Fruit fly (Drosophila melanogaster): Measurements from ENCODE around the gene CG6765.

DNA sequence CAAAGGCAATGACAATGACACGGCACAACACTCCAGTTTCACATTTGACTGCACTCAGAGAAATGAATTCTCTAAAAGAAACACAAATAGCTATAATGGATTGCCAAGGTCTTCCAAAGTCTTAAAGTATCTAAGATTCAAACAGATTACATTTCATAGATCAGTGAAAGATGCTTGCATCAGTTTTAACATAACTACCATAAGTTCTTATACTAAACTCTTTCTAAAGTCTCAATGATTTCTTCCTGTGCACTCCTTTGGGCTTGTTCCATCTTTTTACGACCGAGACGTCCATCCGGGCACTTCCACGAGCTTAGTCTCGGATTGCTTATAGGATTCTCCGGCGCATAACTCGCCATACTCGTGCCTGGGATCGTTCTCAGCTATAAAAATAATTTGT is 29.6 kb downstream of the CG6765 start:
- TF ChIP-seq EcR (GFP tag; optimal IDR thresholded peaks at IDR 0.05): no peak
- TF ChIP-seq Dll (optimal IDR thresholded peaks at IDR 0.05): no peak
- no peak for TF ChIP-seq psq (optimal IDR thresholded peaks at IDR 0.05)
- no peak for TF ChIP-seq CG8478 (optimal IDR thresholded peaks at IDR 0.05)
- no peak for TF ChIP-seq usp (GFP tag; optimal IDR thresholded peaks at IDR 0.05)
- no peak for TF ChIP-seq pan (optimal IDR thresholded peaks at IDR 0.05)
